Worm (Caenorhabditis elegans): ENCODE results near the gene ugt-60.

Gene ugt-60

DNA sequence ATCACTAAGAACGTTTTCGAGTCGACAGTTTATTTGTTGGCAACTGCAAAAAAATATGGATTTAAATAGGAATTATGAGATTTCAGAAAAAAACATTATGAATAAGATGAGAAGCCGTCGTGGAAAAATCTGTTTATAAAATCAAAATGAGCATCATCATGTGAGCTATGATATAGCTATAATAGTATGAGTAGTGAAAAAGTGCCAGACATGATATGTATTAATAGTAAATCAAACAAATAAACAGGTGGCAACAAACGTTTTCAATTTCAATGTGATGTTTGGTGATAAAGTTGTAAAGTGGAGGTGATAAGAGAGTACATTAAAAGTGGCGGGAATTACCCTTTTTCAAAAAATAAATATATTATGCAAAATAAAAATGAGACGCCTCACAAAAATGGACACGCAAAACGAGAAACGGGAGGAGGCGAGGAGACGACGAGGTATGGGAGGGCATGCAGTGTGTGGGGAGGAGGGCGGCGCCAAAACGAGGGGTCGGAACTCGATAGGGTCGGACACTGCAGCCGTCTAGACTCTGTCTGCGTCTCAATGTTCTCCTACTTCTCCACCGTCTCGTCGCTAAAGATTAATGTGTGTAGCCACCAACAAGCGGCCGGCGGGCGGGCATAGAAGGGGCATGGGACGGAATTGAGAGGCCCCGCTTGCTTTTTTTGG, 11.1 kb downstream of the ugt-60 start, which contains the start of gene C07A9.9 (continued):
- TF ChIP-seq mab-5 (tag; optimal IDR thresholded peaks at IDR 0.05) (peak; percentile 36), nhr-23 (tag; optimal IDR thresholded peaks at IDR 0.05) (no peak), alr-1 (tag; optimal IDR thresholded peaks at IDR 0.05) (no peak), lin-11 (tag; optimal IDR thresholded peaks at IDR 0.05) (peak; percentile 43), ztf-4 (tag; optimal IDR thresholded peaks at IDR 0.05) (no peak), sem-4 (tag; optimal IDR thresholded peaks at IDR 0.05) (peak; percentile 13), elt-3 (tag; optimal IDR thresholded peaks at IDR 0.05) (no peak), F13H6.1 (tag; optimal IDR thresholded peaks at IDR 0.05) (peak; percentile 84), nhr-77 (tag; optimal IDR thresholded peaks at IDR 0.05) (no peak), zag-1 (tag; optimal IDR thresholded peaks at IDR 0.05) (peak; percentile 88), sma-9 (GFP tag; optimal IDR thresholded peaks at IDR 0.05) (peak; percentile 75), sma-9 (tag; optimal IDR thresholded peaks at IDR 0.05) (no peak), snpc-4 (tag; optimal IDR thresholded peaks at IDR 0.05) (peak; percentile 52)

DNA sequence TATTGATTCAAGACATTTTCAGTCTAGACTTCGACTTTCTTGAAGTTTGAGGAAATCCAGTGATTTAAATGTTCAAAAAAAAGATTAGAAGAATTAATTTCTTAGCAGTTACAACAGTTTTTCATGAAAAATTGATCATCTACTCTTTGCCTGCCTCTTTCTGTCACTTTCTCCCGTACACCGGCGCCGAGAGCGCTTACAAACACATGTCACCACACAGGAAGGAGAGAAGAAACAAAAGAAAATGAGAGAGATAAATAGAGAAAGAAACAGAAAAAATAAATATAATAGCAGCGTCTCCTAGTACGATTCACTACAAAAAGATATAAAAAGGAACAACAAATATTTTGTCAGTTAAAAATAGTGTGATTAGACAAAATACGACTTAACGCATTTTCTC, 12.2 kb downstream of the ugt-60 start:
- no peak for TF ChIP-seq nhr-12 (tag; optimal IDR thresholded peaks at IDR 0.05)
- TF ChIP-seq lin-13 (GFP tag; optimal IDR thresholded peaks at IDR 0.05), result no peak
- TF ChIP-seq elt-3 (tag; optimal IDR thresholded peaks at IDR 0.05), result no peak
- no peak for TF ChIP-seq unc-55 (GFP tag; optimal IDR thresholded peaks at IDR 0.05)
- no peak for TF ChIP-seq skn-1 (tag; optimal IDR thresholded peaks at IDR 0.05)
- no peak for TF ChIP-seq peb-1 (tag; optimal IDR thresholded peaks at IDR 0.05)
- no peak for TF ChIP-seq snpc-4 (tag; optimal IDR thresholded peaks at IDR 0.05)
- no peak for TF ChIP-seq sem-4 (tag; optimal IDR thresholded peaks at IDR 0.05)
- no peak for TF ChIP-seq sma-3 (GFP tag; optimal IDR thresholded peaks at IDR 0.05)
- no peak for TF ChIP-seq nhr-10 (tag; optimal IDR thresholded peaks at IDR 0.05)
- no peak for TF ChIP-seq nhr-21 (tag; optimal IDR thresholded peaks at IDR 0.05)
- TF ChIP-seq unc-62 (GFP tag; optimal IDR thresholded peaks at IDR 0.05), result no peak
- no peak for TF ChIP-seq mab-5 (tag; optimal IDR thresholded peaks at IDR 0.05)
- TF ChIP-seq sma-9 (GFP tag; optimal IDR thresholded peaks at IDR 0.05), result peak; percentile 64
- TF ChIP-seq sma-9 (tag; optimal IDR thresholded peaks at IDR 0.05), result no peak
- TF ChIP-seq nhr-25 (tag; optimal IDR thresholded peaks at IDR 0.05), result peak; percentile 45
- TF ChIP-seq ceh-16 (tag; optimal IDR thresholded peaks at IDR 0.05), result no peak
- TF ChIP-seq blmp-1 (tag; optimal IDR thresholded peaks at IDR 0.05; ENCODE audit: insufficient read depth), result peak; percentile 88
- TF ChIP-seq ztf-1 (GFP tag; conservative IDR thresholded peaks at IDR 0.05), result no peak
- TF ChIP-seq fos-1 (tag; optimal IDR thresholded peaks at IDR 0.05), result peak; percentile 67
- TF ChIP-seq elt-1 (tag; optimal IDR thresholded peaks at IDR 0.05), result no peak
- no peak for TF ChIP-seq alr-1 (tag; optimal IDR thresholded peaks at IDR 0.05)
- TF ChIP-seq F13H6.1 (tag; optimal IDR thresholded peaks at IDR 0.05), result no peak
- TF ChIP-seq ZK546.5 (tag; optimal IDR thresholded peaks at IDR 0.05), result no peak
- no peak for TF ChIP-seq zag-1 (tag; optimal IDR thresholded peaks at IDR 0.05)
- TF ChIP-seq C34F6.9 (tag; optimal IDR thresholded peaks at IDR 0.05), result no peak
- no peak for TF ChIP-seq gmeb-1 (tag; optimal IDR thresholded peaks at IDR 0.05)
- no peak for TF ChIP-seq lin-39 (tag; optimal IDR thresholded peaks at IDR 0.05)
- TF ChIP-seq crh-2 (tag; optimal IDR thresholded peaks at IDR 0.05), result no peak
- TF ChIP-seq lsy-2 (tag; optimal IDR thresholded peaks at IDR 0.05), result no peak
- no peak for TF ChIP-seq ztf-4 (tag; optimal IDR thresholded peaks at IDR 0.05)
- no peak for TF ChIP-seq nhr-77 (tag; optimal IDR thresholded peaks at IDR 0.05)
- TF ChIP-seq nhr-129 (tag; optimal IDR thresholded peaks at IDR 0.05), result no peak

DNA sequence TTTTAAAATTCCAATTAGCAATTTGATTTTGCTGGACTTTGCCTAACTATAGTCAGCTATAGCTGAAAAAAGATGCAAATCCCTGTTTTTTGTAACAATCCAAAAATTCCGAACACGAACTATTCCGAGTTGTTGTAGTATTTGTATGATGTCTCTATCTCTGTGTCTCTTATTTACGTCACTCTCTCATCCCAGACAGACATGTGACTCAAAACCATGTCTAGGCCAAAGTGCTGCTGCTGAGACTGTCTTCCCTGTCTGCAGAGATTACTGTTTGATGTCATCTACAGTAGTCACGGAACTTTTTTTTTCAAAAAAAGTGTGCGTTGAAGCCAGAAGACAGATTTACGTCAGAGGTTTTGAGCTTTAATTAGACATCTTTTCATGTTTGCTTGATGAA, 12.6 kb downstream of the ugt-60 start:
- TF ChIP-seq nhr-6 (tag; optimal IDR thresholded peaks at IDR 0.05) (peak; percentile 20), ztf-1 (GFP tag; conservative IDR thresholded peaks at IDR 0.05) (no peak), sma-9 (GFP tag; optimal IDR thresholded peaks at IDR 0.05) (peak; percentile 94), sma-9 (tag; optimal IDR thresholded peaks at IDR 0.05) (no peak), elt-3 (tag; optimal IDR thresholded peaks at IDR 0.05) (no peak), fos-1 (tag; optimal IDR thresholded peaks at IDR 0.05) (no peak), alr-1 (tag; optimal IDR thresholded peaks at IDR 0.05) (no peak), lin-39 (tag; optimal IDR thresholded peaks at IDR 0.05) (no peak), crh-2 (tag; optimal IDR thresholded peaks at IDR 0.05) (no peak), R02D3.7 (tag; optimal IDR thresholded peaks at IDR 0.05) (no peak), mbf-1 (tag; optimal IDR thresholded peaks at IDR 0.05) (no peak), lsy-2 (tag; optimal IDR thresholded peaks at IDR 0.05) (peak in 1 of 2 experiments; percentile 4), mdl-1 (tag; optimal IDR thresholded peaks at IDR 0.05) (no peak), nhr-21 (tag; optimal IDR thresholded peaks at IDR 0.05) (no peak), elt-1 (tag; optimal IDR thresholded peaks at IDR 0.05) (no peak), unc-55 (GFP tag; optimal IDR thresholded peaks at IDR 0.05) (peak; percentile 7), ztf-4 (tag; optimal IDR thresholded peaks at IDR 0.05) (no peak), F13H6.1 (tag; optimal IDR thresholded peaks at IDR 0.05) (no peak), lin-11 (tag; optimal IDR thresholded peaks at IDR 0.05) (no peak), nhr-23 (tag; optimal IDR thresholded peaks at IDR 0.05) (no peak), skn-1 (tag; optimal IDR thresholded peaks at IDR 0.05) (no peak), zag-1 (tag; optimal IDR thresholded peaks at IDR 0.05) (no peak), nhr-77 (tag; optimal IDR thresholded peaks at IDR 0.05) (no peak), nhr-237 (tag; optimal IDR thresholded peaks at IDR 0.05) (no peak), nhr-25 (tag; optimal IDR thresholded peaks at IDR 0.05) (peak; percentile 14), peb-1 (tag; optimal IDR thresholded peaks at IDR 0.05) (no peak), egl-27 (tag; optimal IDR thresholded peaks at IDR 0.05) (peak; percentile 18), C34F6.9 (tag; optimal IDR thresholded peaks at IDR 0.05) (no peak), Y55F3AM.14 (GFP tag; optimal IDR thresholded peaks at IDR 0.05) (no peak), unc-39 (tag; optimal IDR thresholded peaks at IDR 0.05) (no peak), mab-5 (tag; optimal IDR thresholded peaks at IDR 0.05) (no peak), blmp-1 (tag; optimal IDR thresholded peaks at IDR 0.05; ENCODE audit: insufficient read depth) (no peak), ceh-16 (tag; optimal IDR thresholded peaks at IDR 0.05) (no peak), sem-4 (tag; optimal IDR thresholded peaks at IDR 0.05) (peak; percentile 15), snpc-4 (tag; optimal IDR thresholded peaks at IDR 0.05) (no peak), nhr-12 (tag; optimal IDR thresholded peaks at IDR 0.05) (no peak), ztf-11 (tag; optimal IDR thresholded peaks at IDR 0.05) (no peak), nhr-129 (tag; optimal IDR thresholded peaks at IDR 0.05) (peak; percentile 59)
